Fruit fly (Drosophila melanogaster) whole organism, prepupa: ENCODE data around the gene CG3857.

Experiments
- CG16779 ChIP-seq: fragments of 200-800 bp; sonication (Bioruptor generic); optimal IDR thresholded peaks from 3 replicates; lab custom pipeline; 2017; ENCODE audit warnings: missing biosample characterization, mild to moderate bottlenecking, missing genetic modification characterization
- CG3919 ChIP-seq: fragments of 200-800 bp; sonication (Bioruptor generic); optimal IDR thresholded peaks from 3 replicates; lab custom pipeline; 2016; ENCODE audit warnings: missing biosample characterization, missing genetic modification characterization
- CG6163 ChIP-seq: fragments of 200-800 bp; sonication (Bioruptor generic); IDR thresholded peaks from 3 replicates; pipeline ENCODE4 v1.3.6; 2022; ENCODE audit warnings: missing biosample characterization, missing genetic modification characterization
- Eip75B ChIP-seq: fragments of 200-800 bp; sonication (Bioruptor generic); optimal IDR thresholded peaks from 3 replicates; lab custom pipeline; 2016; ENCODE audit warnings: missing biosample characterization, missing genetic modification characterization
- Hr38 ChIP-seq: sonication (Bioruptor generic); optimal IDR thresholded peaks from 2 replicates; lab custom pipeline; 2016; ENCODE audit warnings: missing biosample characterization, missing genetic modification characterization
- Hr39 ChIP-seq: fragments of 200-800 bp; sonication (Bioruptor generic); optimal IDR thresholded peaks from 2 replicates; lab custom pipeline; 2016; ENCODE audit warnings: missing biosample characterization, missing genetic modification characterization
- Smox ChIP-seq: fragments of 200-800 bp; sonication (Bioruptor generic); optimal IDR thresholded peaks from 3 replicates; lab custom pipeline; 2016; ENCODE audit warnings: missing biosample characterization, missing genetic modification characterization
- eg ChIP-seq: fragments of 200-800 bp; sonication (Bioruptor generic); IDR thresholded peaks from 3 replicates; pipeline ENCODE4 v1.3.6; 2022; ENCODE audit warnings: missing biosample characterization, missing genetic modification characterization
- fd59A ChIP-seq: fragments of 200-800 bp; sonication (Bioruptor generic); optimal IDR thresholded peaks from 2 replicates; lab custom pipeline; 2017; ENCODE audit warnings: missing biosample characterization, mild to moderate bottlenecking, missing genetic modification characterization, missing genetic modification reagents
- salr ChIP-seq, 2 experiments: fragments of 200-800 bp; sonication (Bioruptor generic); optimal IDR thresholded peaks; 3 replicates each; lab custom pipeline; 2016 to 2018; ENCODE audit warnings: missing biosample characterization in 2 of 2, missing genetic modification characterization in 2 of 2, mild to moderate bottlenecking in 1 of 2

dm6 chrX:1943337-1944244 lies 3.8 kb upstream of the CG3857 start:
- TF ChIP-seq CG16779: no peak
- peak; percentile 30; the same call in 1 of the 3 replicates for TF ChIP-seq eg
- peak in 1 of 2 experiments; percentile 30 for TF ChIP-seq salr (GFP tag; optimal IDR thresholded peaks at IDR 0.05; lab: Kevin White, UChicago)
- TF ChIP-seq Hr39 (GFP tag; lab: Kevin White, UChicago): peak; percentile 78
- TF ChIP-seq fd59A: peak; percentile 32
- peak; percentile 73 for TF ChIP-seq Eip75B (GFP tag; lab: Kevin White, UChicago)
- TF ChIP-seq CG6163 (GFP tag; lab: Robert Waterston, UW): peak; percentile 41; the same call in 1 of the 3 replicates
- peak; percentile 39 for TF ChIP-seq CG3919 (GFP tag; lab: Kevin White, UChicago)
- peak; percentile 75 for TF ChIP-seq Smox (GFP tag; lab: Kevin White, UChicago)
- no peak for TF ChIP-seq Hr38 (GFP tag; lab: Kevin White, UChicago)
